Fruit fly (Drosophila melanogaster): Measurements from ENCODE around the gene Srlp.

The Srlp gene

dm6 chr3R:12422379-12422975 lies 11.4 kb upstream of the Srlp start, which contains the start of the genes Scgbeta and CG17202 (continued):
- TF ChIP-seq CG9215 (GFP tag; IDR thresholded peaks at IDR 0.05) (no peak), CG7928 (GFP tag; optimal IDR thresholded peaks at IDR 0.05) (peak; percentile 96), CG30431 (GFP tag; optimal IDR thresholded peaks at IDR 0.05) (no peak), Dip2 (GFP tag; IDR thresholded peaks at IDR 0.05) (no peak), sna (GFP tag; IDR thresholded peaks at IDR 0.05; ENCODE audit: partially characterized antibody) (no peak), CG7372 (GFP tag; IDR thresholded peaks at IDR 0.05) (no peak), CG4404 (GFP tag; IDR thresholded peaks at IDR 0.05) (no peak), CG18619 (GFP tag; optimal IDR thresholded peaks at IDR 0.05) (peak; percentile 20), stwl (tag; optimal IDR thresholded peaks at IDR 0.05) (peak; percentile 41), grau (tag; optimal IDR thresholded peaks at IDR 0.05) (no peak), CG9727 (GFP tag; optimal IDR thresholded peaks at IDR 0.05) (no peak), CG13624 (GFP tag; optimal IDR thresholded peaks at IDR 0.05) (peak; percentile 30), so (GFP tag; IDR thresholded peaks at IDR 0.05) (0 out of 3 replicates have a peak, but pooled peaks have one; percentile 35), NC2β (GFP tag; optimal IDR thresholded peaks at IDR 0.05) (no peak), CG3847 (GFP tag; IDR thresholded peaks at IDR 0.05) (peak; percentile 39; the same call in 1 of the 2 replicates), sd (tag; optimal IDR thresholded peaks at IDR 0.05) (no peak), fu2 (GFP tag; optimal IDR thresholded peaks at IDR 0.05) (peak; percentile 38), CG10209 (GFP tag; optimal IDR thresholded peaks at IDR 0.05) (no peak), CG11247 (GFP tag; IDR thresholded peaks at IDR 0.05) (no peak), zen (tag; optimal IDR thresholded peaks at IDR 0.05) (peak; percentile 12), CG1603 (tag; optimal IDR thresholded peaks at IDR 0.05) (no peak), CG42726 (GFP tag; IDR thresholded peaks at IDR 0.05; ENCODE audit: partially characterized antibody) (no peak), Dek (tag; optimal IDR thresholded peaks at IDR 0.05) (peak; percentile 32), insv (GFP tag; optimal IDR thresholded peaks at IDR 0.05) (no peak), CG34376 (GFP tag; optimal IDR thresholded peaks at IDR 0.05) (peak; percentile 40), Sry-δ (GFP tag; optimal IDR thresholded peaks at IDR 0.05) (peak; percentile 43), CG15479 (GFP tag; optimal IDR thresholded peaks at IDR 0.05) (no peak), Bgb (GFP tag; IDR thresholded peaks at IDR 0.05; ENCODE audit: partially characterized antibody) (peak; percentile 33; the same call in 1 of the 2 replicates), amos (GFP tag; IDR thresholded peaks at IDR 0.05; ENCODE audit: partially characterized antibody) (peak; percentile 55; the same call in 1 of the 2 replicates), CG9797 (GFP tag; optimal IDR thresholded peaks at IDR 0.05) (peak; percentile 79), HLH3B (GFP tag; IDR thresholded peaks at IDR 0.05) (no peak), knrl (GFP tag; IDR thresholded peaks at IDR 0.05; ENCODE audit: partially characterized antibody) (peak; percentile 49; the same call in 1 of the 3 replicates), chm (GFP tag; IDR thresholded peaks at IDR 0.05) (no peak), vnd (GFP tag; IDR thresholded peaks at IDR 0.05; ENCODE audit: partially characterized antibody) (no peak), z (GFP tag; IDR thresholded peaks at IDR 0.05) (no peak), MESR4 (GFP tag; optimal IDR thresholded peaks at IDR 0.05) (peak; percentile 75), ewg (GFP tag; optimal IDR thresholded peaks at IDR 0.05) (peak; percentile 92), lmd (GFP tag; IDR thresholded peaks at IDR 0.05) (no peak), odd (GFP tag; optimal IDR thresholded peaks at IDR 0.05) (no peak), trem (tag; optimal IDR thresholded peaks at IDR 0.05) (peak; percentile 25), CG11723 (GFP tag; optimal IDR thresholded peaks at IDR 0.05) (no peak), CG12391 (tag; optimal IDR thresholded peaks at IDR 0.05) (peak; percentile 60), Gug (GFP tag; IDR thresholded peaks at IDR 0.05) (no peak), CG12155 (GFP tag; optimal IDR thresholded peaks at IDR 0.05) (no peak), CG33213 (GFP tag; optimal IDR thresholded peaks at IDR 0.05) (peak; percentile 67), onecut (GFP tag; IDR thresholded peaks at IDR 0.05) (peak; percentile 29), CG1647 (GFP tag; optimal IDR thresholded peaks at IDR 0.05) (no peak), Hr51 (GFP tag; optimal IDR thresholded peaks at IDR 0.05) (no peak), ci (GFP tag; IDR thresholded peaks at IDR 0.05) (0 out of 3 replicates have a peak, but pooled peaks have one; percentile 29)
